Worm (Caenorhabditis elegans) whole organism, mixed stage, embryonic: ENCODE data around the gene ZK470.14.

Source experiments
- bed-3 ChIP-seq: fragments of 200-800 bp; sonication (Bioruptor generic); optimal IDR thresholded peaks from 3 replicates; lab custom pipeline; 2018; ENCODE audit warnings: mild to moderate bottlenecking, missing genetic modification characterization, moderate library complexity, missing compliant biosample characterization
- blmp-1 ChIP-seq: fragments of 150-350 bp; optimal IDR thresholded peaks from 2 replicates; lab custom pipeline; 2014; ENCODE audit warnings: missing biosample characterization, missing genetic modification characterization
- ceh-43 ChIP-seq: fragments of 200-800 bp; sonication (Bioruptor generic); optimal IDR thresholded peaks from 2 replicates; lab custom pipeline; 2018; ENCODE audit warnings: mild to moderate bottlenecking, missing genetic modification characterization, moderate library complexity, missing compliant biosample characterization
- ces-1 ChIP-seq: fragments of 150-350 bp; optimal IDR thresholded peaks from 2 replicates; lab custom pipeline; 2014; ENCODE audit warnings: missing biosample characterization, missing genetic modification reagents, missing genetic modification characterization
- cnd-1 ChIP-seq: fragments of 200-800 bp; sonication (Bioruptor generic); optimal IDR thresholded peaks from 2 replicates; lab custom pipeline; 2018; ENCODE audit warnings: mild to moderate bottlenecking, missing genetic modification characterization, missing compliant biosample characterization
- lin-13 ChIP-seq: fragments of 150-350 bp; optimal IDR thresholded peaks from 2 replicates; lab custom pipeline; 2014; ENCODE audit warnings: missing biosample characterization, missing genetic modification characterization
- snpc-4 ChIP-seq: fragments of 150-350 bp; optimal IDR thresholded peaks from 2 replicates; lab custom pipeline; 2014; ENCODE audit warnings: missing biosample characterization, missing genetic modification characterization
- unc-39 ChIP-seq: fragments of 150-350 bp; optimal IDR thresholded peaks from 2 replicates; lab custom pipeline; 2014; ENCODE audit warnings: missing biosample characterization, missing genetic modification characterization
- unc-62 ChIP-seq: fragments of 150-350 bp; optimal IDR thresholded peaks from 2 replicates; lab custom pipeline; 2014; ENCODE audit warnings: missing biosample characterization, missing genetic modification reagents, missing genetic modification characterization

ce11 chrX:4196431-4196830 is 29.2 kb downstream of the ZK470.14 start, which contains the start of gene F20B6.4:
- TF ChIP-seq snpc-4 (no peak), unc-62 (GFP tag; lab: Kevin White, UChicago) (no peak), ceh-43 (GFP tag; lab: Kevin White, UChicago) (no peak), ces-1 (no peak), unc-39 (tag; lab: Kevin White, UChicago) (no peak), bed-3 (GFP tag; lab: Kevin White, UChicago) (no peak), lin-13 (no peak), blmp-1 (tag; lab: Kevin White, UChicago) (no peak), cnd-1 (no peak)
